Worm (Caenorhabditis elegans): ENCODE results near the gene C31C9.6.

Gene C31C9.6

DNA sequence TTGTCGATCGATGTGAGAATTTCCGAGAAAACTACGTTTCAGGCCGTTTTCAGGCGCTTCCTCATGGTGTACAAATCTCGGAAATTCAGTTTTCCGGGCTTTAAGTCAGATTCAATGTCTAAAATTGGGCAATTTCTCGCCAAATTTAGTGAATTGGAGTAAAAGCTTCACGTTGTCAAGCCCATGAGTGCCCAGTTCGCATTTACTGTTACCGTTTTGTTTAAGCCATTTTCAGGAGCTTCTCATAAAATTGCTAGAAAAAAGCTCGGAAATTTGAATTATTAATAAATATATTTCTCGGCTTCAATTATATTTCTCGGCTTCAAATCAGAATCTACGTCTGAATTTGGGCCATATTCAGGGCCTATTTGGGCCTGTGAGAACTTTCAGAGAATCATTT is 16.0 kb upstream of the C31C9.6 start:
- TF ChIP-seq lin-39 (tag; optimal IDR thresholded peaks at IDR 0.05) (no peak), nhr-23 (tag; optimal IDR thresholded peaks at IDR 0.05) (no peak), ZK546.5 (tag; optimal IDR thresholded peaks at IDR 0.05) (no peak), nhr-129 (tag; optimal IDR thresholded peaks at IDR 0.05) (no peak), nhr-11 (tag; optimal IDR thresholded peaks at IDR 0.05) (no peak), nhr-25 (tag; optimal IDR thresholded peaks at IDR 0.05) (no peak)

DNA sequence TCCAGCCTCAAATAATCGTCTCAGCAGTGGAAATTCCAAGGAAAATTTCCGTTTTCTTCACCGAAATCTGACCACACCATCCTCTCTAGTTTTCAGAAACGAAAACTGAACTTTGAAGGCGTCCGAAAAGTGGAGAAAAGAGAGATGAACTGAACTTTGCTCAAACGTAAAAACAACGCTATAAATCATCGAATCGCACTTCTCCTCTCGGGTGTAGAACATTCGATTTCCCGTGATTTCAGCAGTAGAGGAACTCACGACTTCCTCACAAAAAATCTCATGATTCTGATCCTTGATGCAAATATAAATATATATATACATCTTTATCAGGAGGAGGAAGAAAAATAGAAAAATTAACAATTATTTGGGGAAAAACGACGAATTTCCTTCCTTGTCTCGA is 13.3 kb upstream of the C31C9.6 start:
- TF ChIP-seq snpc-4 (tag; optimal IDR thresholded peaks at IDR 0.05) (no peak), nhr-21 (tag; optimal IDR thresholded peaks at IDR 0.05) (peak; percentile 44), C34F6.9 (tag; optimal IDR thresholded peaks at IDR 0.05) (no peak), blmp-1 (tag; optimal IDR thresholded peaks at IDR 0.05; ENCODE audit: insufficient read depth) (no peak), alr-1 (tag; optimal IDR thresholded peaks at IDR 0.05) (no peak), unc-39 (tag; optimal IDR thresholded peaks at IDR 0.05) (no peak), elt-1 (tag; optimal IDR thresholded peaks at IDR 0.05) (no peak), dmd-4 (tag; optimal IDR thresholded peaks at IDR 0.05) (no peak), R02D3.7 (tag; optimal IDR thresholded peaks at IDR 0.05) (no peak), skn-1 (tag; optimal IDR thresholded peaks at IDR 0.05) (no peak), nhr-12 (tag; optimal IDR thresholded peaks at IDR 0.05) (no peak), nhr-11 (tag; optimal IDR thresholded peaks at IDR 0.05) (no peak), sma-9 (GFP tag; optimal IDR thresholded peaks at IDR 0.05) (peak; percentile 22), sma-9 (tag; optimal IDR thresholded peaks at IDR 0.05) (no peak), nhr-23 (tag; optimal IDR thresholded peaks at IDR 0.05) (no peak), peb-1 (tag; optimal IDR thresholded peaks at IDR 0.05) (no peak), lsy-2 (tag; optimal IDR thresholded peaks at IDR 0.05) (no peak), nhr-237 (tag; optimal IDR thresholded peaks at IDR 0.05) (no peak), ztf-11 (tag; optimal IDR thresholded peaks at IDR 0.05) (no peak), crh-2 (tag; optimal IDR thresholded peaks at IDR 0.05) (no peak), mab-5 (tag; optimal IDR thresholded peaks at IDR 0.05) (peak; percentile 52), gmeb-1 (tag; optimal IDR thresholded peaks at IDR 0.05) (no peak), ama-1 (optimal IDR thresholded peaks at IDR 0.05) (no peak)

DNA sequence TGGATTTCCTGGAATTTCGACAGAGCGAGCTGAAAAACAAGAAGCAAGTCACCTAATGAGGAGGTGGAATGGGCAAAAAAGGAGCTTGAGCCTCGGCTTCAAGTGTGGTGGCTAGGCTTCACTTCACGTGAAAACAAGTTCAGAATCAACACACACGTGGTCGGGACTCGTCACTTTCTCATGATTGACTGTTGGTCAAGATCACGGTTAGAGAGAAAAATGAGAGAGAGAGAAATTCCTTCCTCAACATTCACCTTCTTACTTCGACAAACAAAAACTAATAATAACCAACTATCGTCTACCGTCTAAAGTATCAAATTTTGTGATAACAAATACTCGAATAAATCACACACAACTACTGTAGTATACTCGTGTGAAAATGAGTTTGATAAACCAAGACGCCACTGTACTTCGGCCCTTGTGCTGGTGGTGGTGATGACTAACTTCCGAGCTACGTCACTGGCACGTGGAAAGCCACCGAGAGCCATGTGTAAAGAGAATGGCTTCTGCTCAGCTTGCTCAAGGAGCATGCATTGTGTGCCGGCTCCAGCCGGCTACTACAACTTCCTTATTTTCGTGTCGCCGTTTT is 11.8 kb upstream of the C31C9.6 start:
- TF ChIP-seq unc-62 (GFP tag; optimal IDR thresholded peaks at IDR 0.05) (no peak), egl-27 (tag; optimal IDR thresholded peaks at IDR 0.05) (no peak), ztf-4 (tag; optimal IDR thresholded peaks at IDR 0.05) (no peak), gmeb-1 (tag; optimal IDR thresholded peaks at IDR 0.05) (no peak), peb-1 (tag; optimal IDR thresholded peaks at IDR 0.05) (no peak), aly-2 (tag; optimal IDR thresholded peaks at IDR 0.05) (no peak), nhr-237 (tag; optimal IDR thresholded peaks at IDR 0.05) (no peak), nhr-21 (tag; optimal IDR thresholded peaks at IDR 0.05) (peak; percentile 14), ceh-82 (tag; optimal IDR thresholded peaks at IDR 0.05) (no peak), alr-1 (tag; optimal IDR thresholded peaks at IDR 0.05) (no peak), elt-1 (tag; optimal IDR thresholded peaks at IDR 0.05) (no peak), nhr-25 (tag; optimal IDR thresholded peaks at IDR 0.05) (peak; percentile 23), nhr-12 (tag; optimal IDR thresholded peaks at IDR 0.05) (no peak), unc-55 (GFP tag; optimal IDR thresholded peaks at IDR 0.05) (no peak), zag-1 (tag; optimal IDR thresholded peaks at IDR 0.05) (no peak), elt-3 (tag; optimal IDR thresholded peaks at IDR 0.05) (no peak), ztf-11 (tag; optimal IDR thresholded peaks at IDR 0.05) (no peak), C34F6.9 (tag; optimal IDR thresholded peaks at IDR 0.05) (no peak), ama-1 (optimal IDR thresholded peaks at IDR 0.05) (no peak), nhr-11 (tag; optimal IDR thresholded peaks at IDR 0.05) (no peak), lsy-2 (tag; optimal IDR thresholded peaks at IDR 0.05) (no peak), sem-4 (tag; optimal IDR thresholded peaks at IDR 0.05) (no peak), mab-5 (tag; optimal IDR thresholded peaks at IDR 0.05) (no peak), ztf-1 (GFP tag; conservative IDR thresholded peaks at IDR 0.05) (no peak), F13H6.1 (tag; optimal IDR thresholded peaks at IDR 0.05) (no peak), skn-1 (tag; optimal IDR thresholded peaks at IDR 0.05) (no peak), nhr-6 (tag; optimal IDR thresholded peaks at IDR 0.05) (no peak), snpc-4 (tag; optimal IDR thresholded peaks at IDR 0.05) (no peak), ceh-16 (tag; optimal IDR thresholded peaks at IDR 0.05) (no peak), R02D3.7 (tag; optimal IDR thresholded peaks at IDR 0.05) (no peak), Y55F3AM.14 (GFP tag; optimal IDR thresholded peaks at IDR 0.05) (no peak), nhr-23 (tag; optimal IDR thresholded peaks at IDR 0.05) (no peak), ZK546.5 (tag; optimal IDR thresholded peaks at IDR 0.05) (no peak), unc-39 (tag; optimal IDR thresholded peaks at IDR 0.05) (no peak), mbf-1 (tag; optimal IDR thresholded peaks at IDR 0.05) (no peak), sma-3 (GFP tag; optimal IDR thresholded peaks at IDR 0.05) (no peak), lin-39 (tag; optimal IDR thresholded peaks at IDR 0.05) (no peak), dmd-4 (tag; optimal IDR thresholded peaks at IDR 0.05) (no peak), fos-1 (tag; optimal IDR thresholded peaks at IDR 0.05) (peak; percentile 2), nhr-10 (tag; optimal IDR thresholded peaks at IDR 0.05) (no peak), crh-2 (tag; optimal IDR thresholded peaks at IDR 0.05) (peak; percentile 17), lin-11 (tag; optimal IDR thresholded peaks at IDR 0.05) (no peak), lin-13 (GFP tag; optimal IDR thresholded peaks at IDR 0.05) (no peak), nhr-77 (tag; optimal IDR thresholded peaks at IDR 0.05) (no peak)

Data from whole organism, L2 larva.